Worm (Caenorhabditis elegans): ENCODE results near the gene Y116A8C.38.

Y116A8C.38 gene

ce11 chrIV:17108200-17108599 lies 23.1 kb upstream of the Y116A8C.38 start:
- no peak for TF ChIP-seq ztf-16 (tag; optimal IDR thresholded peaks at IDR 0.05)
- no peak for TF ChIP-seq hlh-15 (tag; optimal IDR thresholded peaks at IDR 0.05)
- TF ChIP-seq hlh-13 (GFP tag; optimal IDR thresholded peaks at IDR 0.05): no peak
- TF ChIP-seq che-1 (tag; optimal IDR thresholded peaks at IDR 0.05): no peak
- TF ChIP-seq npax-4 (tag; optimal IDR thresholded peaks at IDR 0.05): no peak
- TF ChIP-seq ahr-1 (tag; optimal IDR thresholded peaks at IDR 0.05): peak; percentile 57
- TF ChIP-seq ceh-24 (tag; optimal IDR thresholded peaks at IDR 0.05): no peak
- no peak for TF ChIP-seq pat-9 (tag; optimal IDR thresholded peaks at IDR 0.05)
- TF ChIP-seq madf-2 (tag; optimal IDR thresholded peaks at IDR 0.05): no peak
- no peak for TF ChIP-seq nhr-11 (tag; optimal IDR thresholded peaks at IDR 0.05)
- TF ChIP-seq ceh-48 (tag; optimal IDR thresholded peaks at IDR 0.05): no peak
- no peak for TF ChIP-seq T23F11.4 (GFP tag; optimal IDR thresholded peaks at IDR 0.05)
- no peak for TF ChIP-seq fkh-10 (GFP tag; optimal IDR thresholded peaks at IDR 0.05)
- peak; percentile 78 for TF ChIP-seq C08G9.2 (tag; optimal IDR thresholded peaks at IDR 0.05)
- no peak for TF ChIP-seq pha-4 (tag; optimal IDR thresholded peaks at IDR 0.05)
- TF ChIP-seq unc-55 (GFP tag; optimal IDR thresholded peaks at IDR 0.05): no peak
- no peak for TF ChIP-seq dve-1 (tag; optimal IDR thresholded peaks at IDR 0.05)
- no peak for TF ChIP-seq fkh-6 (tag; optimal IDR thresholded peaks at IDR 0.05)
- TF ChIP-seq ref-2 (tag; optimal IDR thresholded peaks at IDR 0.05): peak; percentile 52
- no peak for TF ChIP-seq ceh-22 (tag; optimal IDR thresholded peaks at IDR 0.05)
- TF ChIP-seq K09A11.1 (tag; optimal IDR thresholded peaks at IDR 0.05; ENCODE audit: insufficient read depth): no peak
- peak; percentile 71 for TF ChIP-seq ceh-2 (tag; optimal IDR thresholded peaks at IDR 0.05)
- no peak for TF ChIP-seq hlh-30 (tag; optimal IDR thresholded peaks at IDR 0.05; ENCODE audit: insufficient read depth)
- TF ChIP-seq pax-1 (tag; optimal IDR thresholded peaks at IDR 0.05): no peak
- peak; percentile 56 for TF ChIP-seq hlh-8 (tag; optimal IDR thresholded peaks at IDR 0.05)
- peak; percentile 52 for TF ChIP-seq elt-2 (tag; optimal IDR thresholded peaks at IDR 0.05)
- TF ChIP-seq F13H6.1 (tag; optimal IDR thresholded peaks at IDR 0.05): peak; percentile 18
- no peak for TF ChIP-seq ceh-9 (tag; optimal IDR thresholded peaks at IDR 0.05)
- no peak for TF ChIP-seq ceh-18 (tag; optimal IDR thresholded peaks at IDR 0.05)
- peak; percentile 28 for TF ChIP-seq lim-6 (tag; optimal IDR thresholded peaks at IDR 0.05)
- TF ChIP-seq sox-2 (GFP tag; IDR thresholded peaks at IDR 0.05): no peak
- no peak for TF ChIP-seq syd-9 (tag; optimal IDR thresholded peaks at IDR 0.05)
- peak; percentile 74 for TF ChIP-seq fax-1 (tag; optimal IDR thresholded peaks at IDR 0.05)
- TF ChIP-seq pag-3 (tag; optimal IDR thresholded peaks at IDR 0.05; ENCODE audit: borderline replicate concordance): no peak
- peak; percentile 46 for TF ChIP-seq ets-4 (tag; optimal IDR thresholded peaks at IDR 0.05)
- TF ChIP-seq nfya-1 (tag; optimal IDR thresholded peaks at IDR 0.05): no peak
- TF ChIP-seq nhr-232 (tag; optimal IDR thresholded peaks at IDR 0.05): no peak
- no peak for TF ChIP-seq ceh-6 (GFP tag; optimal IDR thresholded peaks at IDR 0.05)
- TF ChIP-seq eyg-1 (tag; optimal IDR thresholded peaks at IDR 0.05): no peak
- TF ChIP-seq hlh-6 (tag; optimal IDR thresholded peaks at IDR 0.05): no peak
- no peak for TF ChIP-seq ceh-34 (tag; optimal IDR thresholded peaks at IDR 0.05)
- TF ChIP-seq K02D7.2 (tag; optimal IDR thresholded peaks at IDR 0.05): no peak
- TF ChIP-seq C38D4.7 (GFP tag; optimal IDR thresholded peaks at IDR 0.05): no peak
- TF ChIP-seq unc-86 (tag; optimal IDR thresholded peaks at IDR 0.05): no peak
- no peak for TF ChIP-seq mec-3 (tag; optimal IDR thresholded peaks at IDR 0.05; ENCODE audit: borderline replicate concordance)
- TF ChIP-seq gmeb-2 (tag; optimal IDR thresholded peaks at IDR 0.05): no peak
- no peak for TF ChIP-seq pros-1 (tag; optimal IDR thresholded peaks at IDR 0.05)
- peak; percentile 16 for TF ChIP-seq dmd-4 (tag; optimal IDR thresholded peaks at IDR 0.05; ENCODE audit: borderline replicate concordance)
- TF ChIP-seq ttx-3 (tag; optimal IDR thresholded peaks at IDR 0.05): no peak
- TF ChIP-seq pha-2 (tag; optimal IDR thresholded peaks at IDR 0.05): no peak
- TF ChIP-seq unc-42 (tag; optimal IDR thresholded peaks at IDR 0.05): no peak
- no peak for TF ChIP-seq odd-2 (tag; optimal IDR thresholded peaks at IDR 0.05)
- TF ChIP-seq tbx-2 (tag; optimal IDR thresholded peaks at IDR 0.05): peak; percentile 94
- TF ChIP-seq rnt-1 (tag; optimal IDR thresholded peaks at IDR 0.05): peak; percentile 54
